Fruit fly (Drosophila melanogaster): ENCODE results near the gene Plp.

Gene Plp

DNA sequence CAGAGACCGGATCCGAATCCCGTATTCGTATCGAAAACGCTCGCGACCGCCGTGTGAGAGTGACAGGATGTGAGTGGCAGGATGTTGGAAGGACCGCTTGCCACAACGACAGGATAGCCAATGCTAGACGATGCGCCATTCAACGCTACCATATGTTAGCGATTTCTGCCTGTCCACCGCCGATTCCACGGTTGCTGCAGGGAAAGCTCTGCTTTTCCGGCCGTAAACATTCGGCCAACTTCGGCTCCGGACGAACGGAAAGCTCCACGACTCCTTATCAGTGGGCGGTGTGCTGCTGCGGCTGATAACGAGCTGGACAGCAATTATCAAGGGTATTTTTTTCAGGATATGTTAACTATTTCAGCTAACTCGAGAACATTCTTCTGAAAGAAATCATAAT, 29.6 kb downstream of the Plp start, which contains the start of gene Sytbeta:
Sytbeta (minus strand) TSS at position 101 of the 400 bp plus-strand sequence.
- no peak for TF ChIP-seq EcR (GFP tag; optimal IDR thresholded peaks at IDR 0.05)
- no peak for TF ChIP-seq CG8159 (tag; optimal IDR thresholded peaks at IDR 0.05)
- no peak for TF ChIP-seq rn (GFP tag; IDR thresholded peaks at IDR 0.05)
- TF ChIP-seq CG9948 (tag; optimal IDR thresholded peaks at IDR 0.05): no peak
- TF ChIP-seq CG17806 (tag; optimal IDR thresholded peaks at IDR 0.05): no peak
- no peak for TF ChIP-seq CG4496 (GFP tag; IDR thresholded peaks at IDR 0.05)
- no peak for TF ChIP-seq fd96Ca (GFP tag; IDR thresholded peaks at IDR 0.05)

DNA sequence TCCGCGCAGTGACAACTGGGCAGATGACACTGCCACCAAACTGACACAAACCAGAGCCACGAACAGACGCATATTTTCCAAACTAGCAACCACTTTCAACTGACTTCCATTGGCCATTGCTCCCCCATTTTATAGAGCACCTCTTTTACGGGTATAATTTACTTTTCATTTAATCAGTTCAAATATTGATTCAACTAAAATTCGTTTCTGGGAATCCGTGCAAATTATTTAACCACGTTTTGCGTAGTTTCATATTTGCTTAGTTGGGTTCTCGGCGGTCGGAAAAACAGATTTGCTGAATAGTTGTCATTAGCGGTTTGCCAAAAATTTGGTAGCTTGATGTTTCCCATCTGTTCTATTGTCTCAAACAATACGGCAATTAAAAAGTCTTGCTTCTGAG, 32.9 kb downstream of the Plp start, which contains the start of gene CG13460:
CG13460 (minus strand) TSS at position 101 of the 400 bp plus-strand sequence.
- no peak for TF ChIP-seq CG14655 (GFP tag; optimal IDR thresholded peaks at IDR 0.05)
- TF ChIP-seq EcR (GFP tag; optimal IDR thresholded peaks at IDR 0.05): no peak
- no peak for TF ChIP-seq Pif1B (GFP tag; optimal IDR thresholded peaks at IDR 0.05)
- TF ChIP-seq rn (GFP tag; IDR thresholded peaks at IDR 0.05): no peak
- no peak for TF ChIP-seq Snoo (tag; optimal IDR thresholded peaks at IDR 0.05)
- TF ChIP-seq D1 (tag; optimal IDR thresholded peaks at IDR 0.05): no peak
- TF ChIP-seq CG13204 (GFP tag; optimal IDR thresholded peaks at IDR 0.05): no peak

DNA sequence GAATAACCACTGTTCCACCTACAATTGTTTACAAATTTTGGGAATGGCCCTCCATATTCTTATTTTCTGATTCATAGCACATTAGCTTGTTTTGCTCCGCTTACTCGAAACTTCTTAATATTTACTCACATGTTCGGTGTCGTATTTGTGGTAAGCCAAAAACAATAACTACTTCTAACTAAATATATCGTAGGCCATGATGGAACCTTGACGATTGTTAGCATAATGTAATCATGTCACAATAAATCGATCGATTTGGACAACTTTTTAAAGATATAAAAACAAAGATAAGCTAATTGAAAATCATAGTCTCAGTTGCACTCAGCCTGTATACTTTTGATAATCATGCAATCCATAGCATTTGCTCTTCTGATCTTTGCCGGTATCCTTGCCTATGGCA, 40.0 kb downstream of the Plp start, which contains the start of gene EAChm:
EAChm (plus strand) TSS at position 301 of the 400 bp plus-strand sequence.
- TF ChIP-seq CG12605 (GFP tag; IDR thresholded peaks at IDR 0.05) (no peak), Pif1A (GFP tag; optimal IDR thresholded peaks at IDR 0.05) (no peak), CG9948 (tag; optimal IDR thresholded peaks at IDR 0.05) (no peak), Ets98B (GFP tag; IDR thresholded peaks at IDR 0.05) (no peak), CG32121 (GFP tag; IDR thresholded peaks at IDR 0.05) (no peak), EcR (GFP tag; optimal IDR thresholded peaks at IDR 0.05) (no peak), CG8159 (tag; optimal IDR thresholded peaks at IDR 0.05) (no peak), Pif1B (GFP tag; optimal IDR thresholded peaks at IDR 0.05) (no peak), CG34367 (tag; optimal IDR thresholded peaks at IDR 0.05) (no peak), CG15710 (tag; optimal IDR thresholded peaks at IDR 0.05) (no peak), CG8301 (tag; optimal IDR thresholded peaks at IDR 0.05) (no peak), D1 (tag; optimal IDR thresholded peaks at IDR 0.05) (no peak)

DNA sequence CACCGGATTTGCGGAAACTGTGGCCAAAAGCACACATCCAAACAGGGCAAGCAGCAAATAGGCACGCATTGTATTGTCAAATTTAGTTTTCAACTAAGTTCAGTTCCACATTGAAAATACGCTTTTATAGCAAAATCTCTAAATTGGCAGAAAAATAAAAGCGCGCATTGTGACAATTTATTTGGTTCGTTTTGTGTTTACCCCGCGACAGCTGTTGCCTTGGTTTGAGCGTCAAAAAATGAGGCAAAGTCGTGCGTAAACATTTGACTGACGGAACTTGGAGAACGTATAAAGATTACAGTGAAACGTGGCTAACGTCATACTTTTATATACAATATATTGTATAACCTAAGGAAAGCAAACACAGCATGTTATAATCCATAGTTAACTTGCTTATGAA, 40.5 kb downstream of the Plp start, which contains the start of gene CG18649:
CG18649 (minus strand) TSS at position 101 of the 400 bp plus-strand sequence.
- TF ChIP-seq EcR (GFP tag; optimal IDR thresholded peaks at IDR 0.05) (no peak), fd96Ca (GFP tag; IDR thresholded peaks at IDR 0.05) (no peak), Ets98B (GFP tag; IDR thresholded peaks at IDR 0.05) (no peak), Pif1B (GFP tag; optimal IDR thresholded peaks at IDR 0.05) (no peak)

DNA sequence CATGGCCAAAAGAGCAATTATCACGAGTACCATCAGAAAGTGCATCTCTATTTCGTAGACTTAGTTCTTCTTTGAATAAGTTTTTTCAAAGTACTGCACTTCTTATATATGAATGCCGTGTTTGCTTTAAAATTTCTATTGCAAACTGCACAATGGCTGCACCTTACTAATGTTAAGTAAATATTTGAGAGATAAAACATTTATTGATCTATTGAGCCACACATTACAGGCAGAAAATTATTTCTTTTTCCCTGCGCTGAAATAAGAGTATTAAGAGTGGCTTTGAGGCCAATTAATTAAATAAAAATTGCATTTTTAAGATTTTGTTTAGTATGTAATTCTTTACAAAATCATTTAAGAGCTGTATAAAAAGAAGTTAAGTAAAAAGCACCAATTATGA, 41.3 kb downstream of the Plp start, which contains the start of gene CG43680:
CG43680 (minus strand) TSS at position 101 of the 400 bp plus-strand sequence.
- TF ChIP-seq rn (GFP tag; IDR thresholded peaks at IDR 0.05) (no peak), EcR (GFP tag; optimal IDR thresholded peaks at IDR 0.05) (no peak), CG32121 (GFP tag; IDR thresholded peaks at IDR 0.05) (no peak), CG15710 (tag; optimal IDR thresholded peaks at IDR 0.05) (no peak), gl (tag; optimal IDR thresholded peaks at IDR 0.05) (no peak), CG17806 (tag; optimal IDR thresholded peaks at IDR 0.05) (no peak), fd96Ca (GFP tag; IDR thresholded peaks at IDR 0.05) (no peak)

DNA sequence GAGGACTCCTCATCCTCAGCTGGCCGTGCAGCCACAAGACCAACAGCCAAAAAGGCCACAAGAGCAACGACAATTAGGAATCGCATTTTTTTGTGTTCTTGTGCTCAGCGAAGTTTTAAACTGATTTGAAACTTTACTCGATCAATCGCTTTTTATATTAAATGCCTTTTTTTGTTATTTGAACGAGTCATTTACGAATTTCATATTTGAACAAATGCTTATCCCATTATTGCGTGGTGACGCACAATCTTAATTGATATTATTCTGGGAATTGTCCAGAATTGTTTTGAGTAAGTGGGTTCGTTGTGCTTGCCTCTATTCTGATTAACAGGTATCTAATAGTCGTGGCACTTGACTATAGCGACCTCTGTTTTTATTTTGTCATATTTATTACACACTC, 42.1 kb downstream of the Plp start, which contains the start of gene CG13461:
CG13461 (minus strand) TSS at position 101 of the 400 bp plus-strand sequence.
- TF ChIP-seq CG10348 (GFP tag; IDR thresholded peaks at IDR 0.05) (no peak), Snoo (tag; optimal IDR thresholded peaks at IDR 0.05) (no peak), EcR (GFP tag; optimal IDR thresholded peaks at IDR 0.05) (no peak), CG14655 (GFP tag; optimal IDR thresholded peaks at IDR 0.05) (no peak), CG15710 (tag; optimal IDR thresholded peaks at IDR 0.05) (no peak), Pif1B (GFP tag; optimal IDR thresholded peaks at IDR 0.05) (no peak)

DNA sequence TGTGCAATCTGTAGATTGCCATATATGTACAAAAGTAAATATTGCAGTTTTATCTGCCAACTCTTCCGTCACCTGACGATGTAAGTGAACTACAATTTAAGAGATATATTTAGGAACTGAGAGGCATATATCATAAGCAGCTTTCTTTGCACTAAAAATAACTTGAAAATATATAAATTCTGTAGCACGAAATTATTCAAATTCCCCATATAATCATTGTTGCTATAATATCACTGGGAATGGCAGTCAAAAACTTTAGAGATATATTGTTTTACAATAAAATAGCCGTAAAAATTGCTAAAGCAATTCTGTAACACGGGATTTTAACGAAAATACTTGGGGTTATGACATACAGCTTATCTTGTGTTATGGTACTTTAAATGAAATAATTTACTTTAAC, 43.2 kb downstream of the Plp start, which contains the start of gene CG43679:
CG43679 (minus strand) TSS at position 101 of the 400 bp plus-strand sequence.
- TF ChIP-seq CG9948 (tag; optimal IDR thresholded peaks at IDR 0.05) (no peak), CG34367 (tag; optimal IDR thresholded peaks at IDR 0.05) (no peak), CG32121 (GFP tag; IDR thresholded peaks at IDR 0.05) (no peak), CG13204 (GFP tag; optimal IDR thresholded peaks at IDR 0.05) (no peak), CG10348 (GFP tag; IDR thresholded peaks at IDR 0.05) (no peak)

DNA sequence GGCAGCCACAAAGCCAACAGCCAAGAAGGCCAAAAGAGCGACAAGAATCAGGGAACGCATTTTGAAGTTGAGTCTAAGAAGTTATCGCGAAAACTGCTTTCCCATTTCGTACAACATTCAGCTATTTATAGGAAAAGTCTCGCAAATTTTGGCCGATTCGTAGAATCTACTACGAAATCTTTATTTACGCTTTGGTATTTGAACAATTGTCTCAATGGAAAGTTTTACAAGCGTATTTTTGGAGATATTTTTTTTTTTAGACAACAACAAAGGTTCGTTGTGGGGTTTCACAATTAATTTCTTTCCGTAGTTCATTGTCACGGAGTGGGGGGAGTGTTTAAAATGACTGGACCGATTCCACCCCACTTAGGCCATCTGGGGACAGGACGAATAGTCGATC, 43.8 kb downstream of the Plp start, which contains the start of gene CG12310:
CG12310 (minus strand) TSS at position 101 of the 400 bp plus-strand sequence.
- TF ChIP-seq CG15710 (tag; optimal IDR thresholded peaks at IDR 0.05) (no peak), CG10348 (GFP tag; IDR thresholded peaks at IDR 0.05) (no peak), CG4496 (GFP tag; IDR thresholded peaks at IDR 0.05) (no peak), D1 (tag; optimal IDR thresholded peaks at IDR 0.05) (no peak), CG17806 (tag; optimal IDR thresholded peaks at IDR 0.05) (no peak), gl (tag; optimal IDR thresholded peaks at IDR 0.05) (no peak), EcR (GFP tag; optimal IDR thresholded peaks at IDR 0.05) (no peak)
